Fruit fly (Drosophila melanogaster) whole organism, embryonic: Measurements from ENCODE around the gene CG10576.
A peak's percentile ranks its signal among the peaks of the same experiment; 100 is the strongest.

ENCODE experiments used
- Antp ChIP-seq: fragments of 200-800 bp; sonication (Bioruptor generic); optimal IDR thresholded peaks from 3 replicates; lab custom pipeline; 2016; ENCODE audit warnings: missing biosample characterization, missing genetic modification characterization
- Atf3 ChIP-seq: fragments of 200-800 bp; sonication (Bioruptor generic); optimal IDR thresholded peaks from 3 replicates; lab custom pipeline; 2016; ENCODE audit warnings: missing biosample characterization, missing genetic modification characterization
- Bdp1 ChIP-seq: fragments of 200-800 bp; sonication (Bioruptor generic); optimal IDR thresholded peaks from 3 replicates; lab custom pipeline; 2016; ENCODE audit warnings: missing biosample characterization, missing genetic modification characterization
- CG10565 ChIP-seq: fragments of 200-800 bp; sonication (Bioruptor generic); optimal IDR thresholded peaks from 3 replicates; lab custom pipeline; 2016; ENCODE audit warnings: missing biosample characterization, mild to moderate bottlenecking, missing genetic modification characterization
- CG11085 ChIP-seq: fragments of 200-800 bp; sonication (Bioruptor generic); IDR thresholded peaks from 2 replicates; pipeline ENCODE4 v1.3.6; 2022; ENCODE audit warnings: missing biosample characterization, missing genetic modification characterization
- CG12104 ChIP-seq: fragments of 200-800 bp; sonication (Bioruptor generic); optimal IDR thresholded peaks from 3 replicates; lab custom pipeline; 2016; ENCODE audit warnings: missing biosample characterization, missing genetic modification characterization
- CG12236 ChIP-seq: fragments of 200-800 bp; sonication (Bioruptor generic); optimal IDR thresholded peaks from 2 replicates; lab custom pipeline; 2016; ENCODE audit warnings: missing biosample characterization, missing genetic modification characterization
- CG12744 ChIP-seq: fragments of 200-800 bp; sonication (Bioruptor generic); optimal IDR thresholded peaks from 2 replicates; lab custom pipeline; 2016; ENCODE audit warnings: missing biosample characterization, missing genetic modification characterization
- CG12769 ChIP-seq: fragments of 200-800 bp; sonication (Bioruptor generic); optimal IDR thresholded peaks from 2 replicates; lab custom pipeline; 2019; ENCODE audit warnings: missing biosample characterization, mild to moderate bottlenecking, missing genetic modification characterization, moderate library complexity
- CG1603 ChIP-seq: fragments of 200-800 bp; sonication (Bioruptor generic); optimal IDR thresholded peaks from 2 replicates; lab custom pipeline; 2019; ENCODE audit warnings: missing biosample characterization, mild to moderate bottlenecking, missing genetic modification characterization, moderate library complexity
- CG17829 ChIP-seq: fragments of 200-800 bp; optimal IDR thresholded peaks from 2 replicates; lab custom pipeline; 2019; ENCODE audit warnings: missing biosample characterization, mild to moderate bottlenecking, missing genetic modification characterization, moderate library complexity
- CG2712 ChIP-seq: fragments of 200-800 bp; optimal IDR thresholded peaks from 3 replicates; lab custom pipeline; 2019; ENCODE audit warnings: missing biosample characterization, mild to moderate bottlenecking, missing genetic modification characterization, moderate library complexity
- CG30431 ChIP-seq: fragments of 200-800 bp; sonication (Bioruptor generic); optimal IDR thresholded peaks from 2 replicates; lab custom pipeline; 2017; ENCODE audit warnings: missing biosample characterization, missing genetic modification characterization
- CG34376 ChIP-seq: fragments of 200-800 bp; sonication (Bioruptor generic); optimal IDR thresholded peaks from 2 replicates; lab custom pipeline; 2018; ENCODE audit warnings: missing biosample characterization, mild to moderate bottlenecking, missing genetic modification characterization
- CG3838 ChIP-seq: fragments of 200-800 bp; sonication (Bioruptor generic); optimal IDR thresholded peaks from 3 replicates; lab custom pipeline; 2016; ENCODE audit warnings: missing biosample characterization, missing genetic modification characterization
- CG6683 ChIP-seq: fragments of 200-800 bp; sonication (Bioruptor generic); optimal IDR thresholded peaks from 2 replicates; lab custom pipeline; 2017; ENCODE audit warnings: missing biosample characterization, mild to moderate bottlenecking, missing genetic modification characterization, missing genetic modification reagents
- CG6813 ChIP-seq: fragments of 200-800 bp; sonication (Bioruptor generic); optimal IDR thresholded peaks from 2 replicates; lab custom pipeline; 2017; ENCODE audit warnings: missing biosample characterization, missing genetic modification characterization, mild to moderate bottlenecking, moderate library complexity, missing genetic modification reagents
- CG7786 ChIP-seq: fragments of 200-800 bp; sonication (Bioruptor generic); optimal IDR thresholded peaks from 2 replicates; lab custom pipeline; 2016; ENCODE audit warnings: missing biosample characterization, missing genetic modification characterization
- CG8281 ChIP-seq: fragments of 200-800 bp; sonication (Bioruptor generic); optimal IDR thresholded peaks from 2 replicates; lab custom pipeline; 2018; ENCODE audit warnings: missing biosample characterization, mild to moderate bottlenecking, missing genetic modification characterization, moderate library complexity
- CG8388 ChIP-seq: fragments of 200-800 bp; sonication (Bioruptor generic); optimal IDR thresholded peaks from 2 replicates; lab custom pipeline; 2019; ENCODE audit warnings: missing biosample characterization, mild to moderate bottlenecking, missing genetic modification characterization, moderate library complexity
- Camta ChIP-seq: fragments of 200-800 bp; sonication (Bioruptor generic); optimal IDR thresholded peaks from 2 replicates; lab custom pipeline; 2016; ENCODE audit warnings: missing biosample characterization, missing genetic modification characterization
- Chrac-16 ChIP-seq: fragments of 200-800 bp; sonication (Bioruptor generic); optimal IDR thresholded peaks from 3 replicates; lab custom pipeline; 2016; ENCODE audit warnings: missing biosample characterization, missing genetic modification characterization
- Dfd ChIP-seq, 2 experiments: fragments of >200 bp; optimal IDR thresholded peaks; 2 replicates each; lab custom pipeline; 2017; ENCODE audit warnings: missing biosample characterization in 2 of 2, missing genetic modification characterization in 2 of 2
- Dip3 ChIP-seq: fragments of 200-800 bp; sonication (Bioruptor generic); optimal IDR thresholded peaks from 3 replicates; lab custom pipeline; 2016; ENCODE audit warnings: missing biosample characterization, missing genetic modification characterization
- Doc3 ChIP-seq: fragments of 200-800 bp; sonication (Bioruptor generic); IDR thresholded peaks from 3 replicates; pipeline ENCODE4 v1.3.6; 2022; ENCODE audit warnings: missing biosample characterization, missing genetic modification characterization; ENCODE audit not compliant: partially characterized antibody
- H15 ChIP-seq: fragments of 200-800 bp; sonication (Bioruptor generic); IDR thresholded peaks from 3 replicates; pipeline ENCODE4 v1.3.6; 2022; ENCODE audit warnings: missing biosample characterization, missing genetic modification characterization
- Hsf ChIP-seq: fragments of 200-800 bp; sonication (Bioruptor generic); optimal IDR thresholded peaks from 3 replicates; lab custom pipeline; 2016; ENCODE audit warnings: missing biosample characterization, missing genetic modification characterization
- Jarid2 ChIP-seq: fragments of 200-800 bp; sonication (Bioruptor generic); optimal IDR thresholded peaks from 3 replicates; lab custom pipeline; 2017; ENCODE audit warnings: mild to moderate bottlenecking, missing biosample characterization, missing genetic modification reagents, missing genetic modification characterization
- Med ChIP-seq: fragments of 200-800 bp; sonication (Bioruptor generic); peaks from one replicate; lab custom pipeline; 2016; ENCODE audit warnings: missing biosample characterization, missing genetic modification characterization, mild to moderate bottlenecking, inconsistent platforms, moderate library complexity
- Pdp1 ChIP-seq, 2 experiments: fragments of 200-800 bp; sonication (Bioruptor generic); optimal IDR thresholded peaks; 3 replicates each; lab custom pipeline; 2016; ENCODE audit warnings: missing biosample characterization in 2 of 2, missing genetic modification characterization in 2 of 2, mild to moderate bottlenecking in 1 of 2, moderate library complexity in 1 of 2
- Poxn ChIP-seq: fragments of 200-800 bp; sonication (Bioruptor generic); IDR thresholded peaks from 2 replicates; pipeline ENCODE4 v1.3.6; 2022; ENCODE audit warnings: missing biosample characterization, missing genetic modification characterization
- Rfx ChIP-seq: fragments of 200-800 bp; sonication (Bioruptor generic); IDR thresholded peaks from 2 replicates; pipeline ENCODE4 v1.3.6; 2022; ENCODE audit warnings: missing biosample characterization, missing genetic modification characterization
- Side ChIP-seq: fragments of 200-800 bp; sonication (Bioruptor generic); optimal IDR thresholded peaks from 2 replicates; lab custom pipeline; 2016; ENCODE audit warnings: missing biosample characterization, missing genetic modification characterization
- Spps ChIP-seq: fragments of 200-800 bp; sonication (Bioruptor generic); optimal IDR thresholded peaks from 2 replicates; lab custom pipeline; 2018; ENCODE audit warnings: missing biosample characterization, mild to moderate bottlenecking, missing genetic modification characterization
- abd-A ChIP-seq: fragments of 200-800 bp; sonication (Bioruptor generic); optimal IDR thresholded peaks from 3 replicates; lab custom pipeline; 2019; ENCODE audit warnings: missing biosample characterization, mild to moderate bottlenecking, missing genetic modification characterization, moderate library complexity
- chif ChIP-seq, 2 experiments: fragments of 200-800 bp; sonication (Bioruptor generic); optimal IDR thresholded peaks; 3 replicates each; lab custom pipeline; 2016; ENCODE audit warnings: missing biosample characterization in 2 of 2, missing genetic modification characterization in 2 of 2
- chm ChIP-seq: fragments of 200-800 bp; sonication (Bioruptor generic); IDR thresholded peaks from 2 replicates; pipeline ENCODE4 v1.3.6; 2022; ENCODE audit warnings: missing biosample characterization, missing genetic modification characterization
- dmrt11E ChIP-seq: fragments of 200-800 bp; sonication (Bioruptor generic); optimal IDR thresholded peaks from 3 replicates; lab custom pipeline; 2018; ENCODE audit warnings: missing biosample characterization, mild to moderate bottlenecking, missing genetic modification characterization, moderate library complexity
- fd96Cb ChIP-seq: fragments of 200-800 bp; sonication (Bioruptor generic); optimal IDR thresholded peaks from 2 replicates; lab custom pipeline; 2018; ENCODE audit warnings: missing biosample characterization, mild to moderate bottlenecking, missing genetic modification characterization, moderate library complexity
- gcm2 ChIP-seq: fragments of 200-800 bp; sonication (Bioruptor generic); optimal IDR thresholded peaks from 2 replicates; lab custom pipeline; 2016; ENCODE audit warnings: missing biosample characterization, missing genetic modification characterization
- hth ChIP-seq: fragments of >200 bp; optimal IDR thresholded peaks from 2 replicates; lab custom pipeline; 2017; ENCODE audit warnings: inconsistent platforms
- inv ChIP-seq: fragments of 200-800 bp; sonication (Bioruptor generic); IDR thresholded peaks from 2 replicates; pipeline ENCODE4 v1.3.6; 2022; ENCODE audit warnings: missing biosample characterization, missing genetic modification characterization; ENCODE audit not compliant: partially characterized antibody
- kay ChIP-seq: fragments of 200-800 bp; sonication (Bioruptor generic); optimal IDR thresholded peaks from 2 replicates; lab custom pipeline; 2016; ENCODE audit warnings: missing biosample characterization, missing genetic modification characterization
- klu ChIP-seq: fragments of 200-800 bp; sonication (Bioruptor generic); IDR thresholded peaks from 2 replicates; pipeline ENCODE4 v1.3.6; 2022; ENCODE audit warnings: missing biosample characterization, missing genetic modification characterization
- pb ChIP-seq: fragments of 200-800 bp; sonication (Bioruptor generic); optimal IDR thresholded peaks from 3 replicates; lab custom pipeline; 2016; ENCODE audit warnings: missing biosample characterization, missing genetic modification characterization
- phol ChIP-seq: fragments of 200-800 bp; sonication (Bioruptor generic); optimal IDR thresholded peaks from 3 replicates; lab custom pipeline; 2018; ENCODE audit warnings: missing biosample characterization, mild to moderate bottlenecking, missing genetic modification characterization, moderate library complexity
- psq ChIP-seq: fragments of 200-800 bp; sonication (Bioruptor generic); optimal IDR thresholded peaks from 2 replicates; lab custom pipeline; 2017; ENCODE audit warnings: missing biosample characterization, missing genetic modification characterization
- shn ChIP-seq: fragments of 200-800 bp; sonication (Bioruptor generic); optimal IDR thresholded peaks from 3 replicates; lab custom pipeline; 2016; ENCODE audit warnings: missing biosample characterization, missing genetic modification characterization
- sr ChIP-seq: fragments of 200-800 bp; sonication (Bioruptor generic); IDR thresholded peaks from 3 replicates; pipeline ENCODE4 v1.3.6; 2022; ENCODE audit warnings: missing biosample characterization, missing genetic modification characterization
- trem ChIP-seq: fragments of 200-800 bp; optimal IDR thresholded peaks from 3 replicates; lab custom pipeline; 2019; ENCODE audit warnings: missing biosample characterization, mild to moderate bottlenecking, missing genetic modification characterization, moderate library complexity
- tup ChIP-seq: fragments of 200-800 bp; sonication (Bioruptor generic); optimal IDR thresholded peaks from 2 replicates; lab custom pipeline; 2016; ENCODE audit warnings: missing biosample characterization, mild to moderate bottlenecking, missing genetic modification characterization, moderate library complexity

CG10576 gene

dm6 chr3L:5770817-5771425 lies 5.4 kb upstream of the CG10576 start (continued):
- TF ChIP-seq Jarid2 (GFP tag; lab: Kevin White, UChicago), result no peak
- peak; percentile 93 for TF ChIP-seq CG12769 (tag; lab: Kevin White, UChicago)
- peak; percentile 82 for TF ChIP-seq Chrac-16 (GFP tag; lab: Kevin White, UChicago)
- peak; percentile 97 for TF ChIP-seq Med (GFP tag; lab: Kevin White, UChicago)
- peak; percentile 58 for TF ChIP-seq CG30431 (GFP tag; lab: Kevin White, UChicago)
- TF ChIP-seq Hsf (GFP tag; lab: Kevin White, UChicago), result peak; percentile 85
- TF ChIP-seq pb (GFP tag; lab: Kevin White, UChicago), result peak; percentile 68
- no peak; the same call in 1 of the 2 replicates for TF ChIP-seq Poxn
- TF ChIP-seq CG11085 (GFP tag; lab: Robert Waterston, UW), result no peak
- no peak for TF ChIP-seq chm (GFP tag; lab: Robert Waterston, UW)
- TF ChIP-seq Doc3 (GFP tag; lab: Robert Waterston, UW), result no peak
- peak; percentile 81 for TF ChIP-seq CG17829 (tag; lab: Kevin White, UChicago)
- peak; percentile 65 for TF ChIP-seq gcm2 (GFP tag; lab: Kevin White, UChicago)
- TF ChIP-seq Atf3 (GFP tag; lab: Kevin White, UChicago), result peak; percentile 50
- TF ChIP-seq inv, result no peak
- peak; percentile 74 for TF ChIP-seq tup (GFP tag; lab: Kevin White, UChicago)
- TF ChIP-seq abd-A (tag; lab: Kevin White, UChicago), result no peak
- peak; percentile 76 for TF ChIP-seq CG12236 (GFP tag; lab: Kevin White, UChicago)
- TF ChIP-seq CG3838 (GFP tag; lab: Kevin White, UChicago), result no peak
- peak; percentile 74 for TF ChIP-seq CG12744 (GFP tag; lab: Kevin White, UChicago)
- peak; percentile 69 for TF ChIP-seq Rfx (GFP tag; lab: Robert Waterston, UW)
- TF ChIP-seq Side (GFP tag; lab: Kevin White, UChicago), result peak; percentile 89
- peak; percentile 73 for TF ChIP-seq CG1603 (tag; lab: Kevin White, UChicago)
- no peak for TF ChIP-seq sr
- peak; percentile 81 for TF ChIP-seq fd96Cb
- peak; percentile 72 for TF ChIP-seq CG8388 (GFP tag; lab: Kevin White, UChicago)
- TF ChIP-seq CG7786 (GFP tag; lab: Kevin White, UChicago), result peak; percentile 92
- no peak for TF ChIP-seq psq
- TF ChIP-seq H15 (GFP tag; lab: Robert Waterston, UW), result no peak
- TF ChIP-seq CG10565 (GFP tag; lab: Kevin White, UChicago), result peak; percentile 65
- TF ChIP-seq Camta (GFP tag; lab: Kevin White, UChicago), result peak; percentile 83
- TF ChIP-seq shn (GFP tag; lab: Kevin White, UChicago), result peak; percentile 91
- TF ChIP-seq Antp (GFP tag; lab: Kevin White, UChicago), result peak; percentile 89
- TF ChIP-seq Pdp1 (GFP tag; optimal IDR thresholded peaks at IDR 0.05; lab: Kevin White, UChicago), result peak; percentile 76 to 78
- peak; percentile 64 for TF ChIP-seq trem
- TF ChIP-seq phol (tag; lab: Kevin White, UChicago), result peak; percentile 87
- peak; percentile 48 for TF ChIP-seq Spps (tag; lab: Kevin White, UChicago)
- TF ChIP-seq hth (lab: Kevin White, UChicago), result no peak
- TF ChIP-seq Dfd (GFP tag; optimal IDR thresholded peaks at IDR 0.05; lab: Kevin White, UChicago), result no peak
- TF ChIP-seq Dip3 (GFP tag; lab: Kevin White, UChicago), result peak; percentile 84
- peak; percentile 72 to 81 for TF ChIP-seq chif (GFP tag; optimal IDR thresholded peaks at IDR 0.05; lab: Kevin White, UChicago)
- no peak for TF ChIP-seq CG8281 (tag; lab: Kevin White, UChicago)
- peak; percentile 87 for TF ChIP-seq CG2712 (tag; lab: Kevin White, UChicago)
- peak; percentile 59 for TF ChIP-seq CG6813 (GFP tag; lab: Kevin White, UChicago)
- peak; percentile 80 for TF ChIP-seq dmrt11E (tag; lab: Kevin White, UChicago)
- TF ChIP-seq klu (GFP tag; lab: Robert Waterston, UW), result peak; percentile 69
- TF ChIP-seq CG12104 (GFP tag; lab: Kevin White, UChicago), result peak; percentile 84
- peak; percentile 72 for TF ChIP-seq Bdp1 (GFP tag; lab: Kevin White, UChicago)
- peak; percentile 55 for TF ChIP-seq CG6683
- peak; percentile 68 for TF ChIP-seq kay (GFP tag; lab: Kevin White, UChicago)
- peak; percentile 94 for TF ChIP-seq CG34376 (GFP tag; lab: Kevin White, UChicago)
